Worm (Caenorhabditis elegans) whole organism, L1 larva: ENCODE data around the gene srbc-51.

Source experiments
- C16A3.4 ChIP-seq: fragments of 150-350 bp; optimal IDR thresholded peaks from 2 replicates; lab custom pipeline; 2014; ENCODE audit warnings: missing biosample characterization, missing genetic modification characterization
- aly-2 ChIP-seq: fragments of 150-350 bp; optimal IDR thresholded peaks from 2 replicates; lab custom pipeline; 2014; ENCODE audit warnings: missing biosample characterization, missing genetic modification characterization
- ceh-63 ChIP-seq: fragments of 200-800 bp; sonication (Bioruptor generic); optimal IDR thresholded peaks from 2 replicates; lab custom pipeline; 2018; ENCODE audit warnings: mild to moderate bottlenecking, missing genetic modification characterization, missing compliant biosample characterization
- efl-1 ChIP-seq, 4 experiments: fragments of 150-350 bp; optimal IDR thresholded peaks in 3 of 4; peaks in 1 of 4; 1 replicate in 1 of 4; 2 replicates in 3 of 4; lab custom pipeline; 2014; ENCODE audit warnings: missing biosample characterization in 2 of 4, missing genetic modification characterization in 2 of 4, missing genetic modification reagents in 2 of 4
- efl-3 ChIP-seq: fragments of 200-800 bp; sonication (Bioruptor generic); optimal IDR thresholded peaks from 2 replicates; lab custom pipeline; 2018; ENCODE audit warnings: mild to moderate bottlenecking, missing genetic modification characterization, missing compliant biosample characterization
- egl-13 ChIP-seq: sonication (generic microtip); optimal IDR thresholded peaks from 2 replicates; lab custom pipeline; 2016; ENCODE audit warnings: missing genotype, missing genetic modification reagents, missing genetic modification characterization, missing compliant biosample characterization
- egl-27 ChIP-seq, 2 experiments: fragments of 150-350 bp in 1 of 2; sonication (generic microtip); optimal IDR thresholded peaks; 3 replicates each; lab custom pipeline; 2017 to 2018; ENCODE audit warnings: missing biosample characterization in 2 of 2, missing genetic modification characterization in 2 of 2, missing genetic modification reagents in 2 of 2
- grh-1 ChIP-seq: fragments of 200-800 bp; sonication (Bioruptor generic); IDR thresholded peaks from 2 replicates; pipeline ENCODE4 v1.3.6; 2022; ENCODE audit warnings: missing genetic modification reagents, missing genetic modification characterization, missing compliant biosample characterization
- hlh-17 ChIP-seq: fragments of 200-800 bp; sonication (Bioruptor generic); optimal IDR thresholded peaks from 2 replicates; lab custom pipeline; 2018; ENCODE audit warnings: missing genetic modification characterization, mild to moderate bottlenecking, missing compliant biosample characterization, moderate library complexity, borderline replicate concordance
- hpl-2 ChIP-seq: fragments of 150-350 bp; optimal IDR thresholded peaks from 2 replicates; lab custom pipeline; 2014; ENCODE audit warnings: missing biosample characterization, missing genetic modification reagents, missing genetic modification characterization
- irx-1 ChIP-seq: sonication (generic microtip); optimal IDR thresholded peaks from 2 replicates; lab custom pipeline; 2016; ENCODE audit warnings: missing genetic modification characterization, missing compliant biosample characterization
- lin-15B ChIP-seq: fragments of 150-350 bp; sonication (generic microtip); optimal IDR thresholded peaks from 3 replicates; lab custom pipeline; 2014; ENCODE audit warnings: missing biosample characterization, missing genetic modification characterization
- lin-35 ChIP-seq, 2 experiments: fragments of 150-350 bp; optimal IDR thresholded peaks; 2 replicates each; lab custom pipeline; 2014; ENCODE audit warnings: missing biosample characterization in 2 of 2, missing genetic modification characterization in 2 of 2, missing genetic modification reagents in 2 of 2
- mab-9 ChIP-seq: fragments of 200-800 bp; sonication (Bioruptor generic); IDR thresholded peaks from 2 replicates; pipeline ENCODE4 v1.3.6; 2022; ENCODE audit warnings: missing genetic modification reagents, missing genetic modification characterization, missing compliant biosample characterization
- mdl-1 ChIP-seq, 2 experiments: fragments of 150-350 bp; optimal IDR thresholded peaks; 2 replicates each; lab custom pipeline; 2014 to 2017; ENCODE audit warnings: missing biosample characterization in 2 of 2, missing genetic modification characterization in 2 of 2, inconsistent platforms in 1 of 2
- mef-2 ChIP-seq: fragments of 150-350 bp; optimal IDR thresholded peaks from 2 replicates; lab custom pipeline; 2014; ENCODE audit warnings: missing biosample characterization, missing genetic modification characterization
- nhr-12 ChIP-seq: sonication (generic microtip); optimal IDR thresholded peaks from 2 replicates; lab custom pipeline; 2017; ENCODE audit warnings: missing biosample characterization, missing genetic modification characterization
- nhr-19 ChIP-seq: fragments of 200-800 bp; sonication (Bioruptor generic); conservative IDR thresholded peaks from 2 replicates; pipeline ENCODE4 v1.3.6; 2022; ENCODE audit warnings: missing genetic modification characterization, missing compliant biosample characterization
- nhr-237 ChIP-seq: fragments of 150-350 bp; optimal IDR thresholded peaks from 2 replicates; lab custom pipeline; 2014; ENCODE audit warnings: missing biosample characterization, missing genetic modification characterization
- nhr-28 ChIP-seq: fragments of 150-350 bp; optimal IDR thresholded peaks from 2 replicates; lab custom pipeline; 2014; ENCODE audit warnings: missing biosample characterization, missing genetic modification characterization
- nhr-77 ChIP-seq: fragments of 150-350 bp; optimal IDR thresholded peaks from 2 replicates; lab custom pipeline; 2014; ENCODE audit warnings: missing biosample characterization, missing genetic modification characterization
- nhr-84 ChIP-seq: sonication (generic microtip); optimal IDR thresholded peaks from 2 replicates; lab custom pipeline; 2017; ENCODE audit warnings: missing biosample characterization, missing genetic modification characterization
- nhr-90 ChIP-seq: sonication (generic microtip); optimal IDR thresholded peaks from 2 replicates; lab custom pipeline; 2016; ENCODE audit warnings: mild to moderate bottlenecking, missing genetic modification characterization, missing compliant biosample characterization; ENCODE audit not compliant: poor library complexity
- pax-3 ChIP-seq: fragments of 200-800 bp; sonication (Bioruptor generic); optimal IDR thresholded peaks from 2 replicates; lab custom pipeline; 2018; ENCODE audit warnings: mild to moderate bottlenecking, missing genetic modification characterization, moderate library complexity, missing compliant biosample characterization
- skn-1 ChIP-seq: fragments of 150-350 bp; optimal IDR thresholded peaks from 2 replicates; lab custom pipeline; 2014; ENCODE audit warnings: missing biosample characterization, missing genetic modification characterization
- snpc-4 ChIP-seq: fragments of 150-350 bp; optimal IDR thresholded peaks from 2 replicates; lab custom pipeline; 2014; ENCODE audit warnings: missing biosample characterization, missing genetic modification characterization
- snu-23 ChIP-seq: sonication (generic microtip); optimal IDR thresholded peaks from 2 replicates; lab custom pipeline; 2016; ENCODE audit warnings: missing genetic modification characterization, missing compliant biosample characterization
- sup-37 ChIP-seq: fragments of 200-800 bp; sonication (Bioruptor generic); optimal IDR thresholded peaks from 2 replicates; lab custom pipeline; 2018; ENCODE audit warnings: mild to moderate bottlenecking, missing genetic modification characterization, missing compliant biosample characterization
- swsn-7 ChIP-seq: sonication (generic microtip); optimal IDR thresholded peaks from 2 replicates; lab custom pipeline; 2016; ENCODE audit warnings: missing genetic modification characterization, missing compliant biosample characterization
- tbx-2 ChIP-seq: sonication (generic microtip); optimal IDR thresholded peaks from 2 replicates; lab custom pipeline; 2016; ENCODE audit warnings: missing genetic modification characterization, missing compliant biosample characterization
- tlp-1 ChIP-seq: fragments of 150-350 bp; optimal IDR thresholded peaks from 2 replicates; lab custom pipeline; 2014; ENCODE audit warnings: missing biosample characterization, missing genetic modification characterization
- unc-130 ChIP-seq: fragments of 150-350 bp; optimal IDR thresholded peaks from 2 replicates; lab custom pipeline; 2017; ENCODE audit warnings: missing biosample characterization, missing genetic modification characterization, inconsistent platforms
- unc-30 ChIP-seq: sonication (generic microtip); optimal IDR thresholded peaks from 2 replicates; lab custom pipeline; 2017; ENCODE audit warnings: missing biosample characterization, missing genetic modification characterization
- unc-62 ChIP-seq: fragments of 150-350 bp; optimal IDR thresholded peaks from 2 replicates; lab custom pipeline; 2014; ENCODE audit warnings: missing biosample characterization, missing genetic modification reagents, missing genetic modification characterization
- unc-98 ChIP-seq: fragments of 200-800 bp; sonication (Bioruptor generic); IDR thresholded peaks from 2 replicates; pipeline ENCODE4 v1.3.6; 2022; ENCODE audit warnings: missing genetic modification characterization, missing compliant biosample characterization
- xbp-1 ChIP-seq: sonication (generic microtip); optimal IDR thresholded peaks from 2 replicates; lab custom pipeline; 2016; ENCODE audit warnings: missing genetic modification characterization, missing compliant biosample characterization
- zag-1 ChIP-seq: fragments of 150-350 bp; optimal IDR thresholded peaks from 2 replicates; lab custom pipeline; 2014; ENCODE audit warnings: missing biosample characterization, missing genetic modification characterization
- ztf-11 ChIP-seq, 2 experiments: sonication (generic microtip); optimal IDR thresholded peaks; 2 replicates each; lab custom pipeline; 2016 to 2017; ENCODE audit warnings: missing genetic modification characterization in 2 of 2, missing biosample characterization in 1 of 2, missing compliant biosample characterization in 1 of 2

srbc-51 gene

ce11 chrV:15792409-15792808, 33.8 kb upstream of the srbc-51 start, which contains the start of gene T26E4.4:
Gene T26E4.4 (minus strand): TSS chrV:15792509.
- TF ChIP-seq grh-1 (no peak), lin-15B (tag; lab: Kevin White, UChicago) (no peak), aly-2 (no peak), pax-3 (tag; lab: Kevin White, UChicago) (no peak), xbp-1 (tag; lab: Kevin White, UChicago) (no peak), sup-37 (GFP tag; lab: Kevin White, UChicago) (no peak), mab-9 (no peak), hpl-2 (GFP tag; lab: Kevin White, UChicago) (no peak), unc-98 (no peak), nhr-77 (tag; lab: Kevin White, UChicago) (no peak), snpc-4 (tag; lab: Kevin White, UChicago) (no peak), unc-30 (no peak), egl-27 (tag; optimal IDR thresholded peaks at IDR 0.05; lab: Kevin White, UChicago) (no peak), egl-13 (tag; lab: Kevin White, UChicago) (no peak), unc-130 (tag; lab: Kevin White, UChicago) (no peak)

ce11 chrV:15793270-15793669, 32.9 kb upstream of the srbc-51 start, which contains the start of gene T26E4.7:
Gene T26E4.7 (plus strand): TSS chrV:15793570.
- TF ChIP-seq hlh-17 (GFP tag; lab: Kevin White, UChicago) (no peak), swsn-7 (tag; lab: Kevin White, UChicago) (no peak), lin-35 (GFP tag; optimal IDR thresholded peaks at IDR 0.05; lab: Kevin White, UChicago) (no peak), efl-3 (GFP tag; lab: Kevin White, UChicago) (no peak), nhr-12 (tag; lab: Kevin White, UChicago) (no peak), mab-9 (no peak), mef-2 (no peak), ztf-11 (tag; optimal IDR thresholded peaks at IDR 0.05; lab: Kevin White, UChicago) (no peak), tbx-2 (tag; lab: Kevin White, UChicago) (no peak), C16A3.4 (no peak)

ce11 chrV:15796087-15796486, 30.1 kb upstream of the srbc-51 start, which contains the start of gene nhr-223:
Gene nhr-223 (plus strand): TSS chrV:15796387.
- TF ChIP-seq skn-1 (tag; lab: Kevin White, UChicago) (no peak), unc-62 (GFP tag; lab: Kevin White, UChicago) (no peak), nhr-90 (tag; lab: Kevin White, UChicago) (no peak), efl-1 (optimal IDR thresholded peaks at IDR 0.05; lab: Kevin White, UChicago) (no peak), efl-1 (GFP tag; optimal IDR thresholded peaks at IDR 0.05 in 1 of 2; lab: Kevin White, UChicago) (no peak), nhr-12 (tag; lab: Kevin White, UChicago) (no peak), nhr-28 (tag; lab: Kevin White, UChicago) (no peak), snu-23 (GFP tag; lab: Kevin White, UChicago) (no peak), snpc-4 (tag; lab: Kevin White, UChicago) (no peak), xbp-1 (tag; lab: Kevin White, UChicago) (no peak), zag-1 (no peak)

ce11 chrV:15798108-15798507, 28.1 kb upstream of the srbc-51 start, which contains the start of gene T26E4.10:
Gene T26E4.10 (minus strand): TSS chrV:15798208.
- TF ChIP-seq nhr-237 (tag; lab: Kevin White, UChicago), result no peak
- TF ChIP-seq hpl-2 (GFP tag; lab: Kevin White, UChicago), result no peak
- no peak for TF ChIP-seq nhr-28 (tag; lab: Kevin White, UChicago)
- TF ChIP-seq grh-1, result no peak
- no peak for TF ChIP-seq nhr-84 (tag; lab: Kevin White, UChicago)
- no peak for TF ChIP-seq ceh-63 (GFP tag; lab: Kevin White, UChicago)
- no peak for TF ChIP-seq tlp-1 (tag; lab: Kevin White, UChicago)
- no peak for TF ChIP-seq irx-1 (tag; lab: Kevin White, UChicago)
- no peak for TF ChIP-seq nhr-19 (GFP tag; lab: Robert Waterston, UW)
- no peak for TF ChIP-seq mdl-1 (tag; optimal IDR thresholded peaks at IDR 0.05; lab: Kevin White, UChicago)
